Fruit fly (Drosophila melanogaster) whole organism, embryonic: Measurements from ENCODE around the gene CG14830.
A peak's percentile ranks its signal among the peaks of the same experiment; 100 is the strongest.

ENCODE experiments used
- Atf-2 ChIP-seq: fragments of 200-800 bp; sonication (Bioruptor generic); optimal IDR thresholded peaks from 2 replicates; lab custom pipeline; 2016; ENCODE audit warnings: missing biosample characterization, missing genetic modification characterization
- Atf3 ChIP-seq: fragments of 200-800 bp; sonication (Bioruptor generic); optimal IDR thresholded peaks from 3 replicates; lab custom pipeline; 2016; ENCODE audit warnings: missing biosample characterization, missing genetic modification characterization
- Awh ChIP-seq: fragments of 200-800 bp; sonication (Bioruptor generic); IDR thresholded peaks from 2 replicates; pipeline ENCODE4, ENCODE4 v1.3.6; 2022; ENCODE audit warnings: missing biosample characterization, missing genetic modification characterization
- BEAF-32 ChIP-seq: fragments of 200-800 bp; sonication (Bioruptor generic); optimal IDR thresholded peaks from 3 replicates; lab custom pipeline; 2017; ENCODE audit warnings: missing biosample characterization, missing genetic modification characterization, mild to moderate bottlenecking, moderate library complexity, missing genetic modification reagents
- CG10321 ChIP-seq: fragments of 200-800 bp; sonication (Bioruptor generic); IDR thresholded peaks from 2 replicates; pipeline ENCODE4 v1.3.6; 2022; ENCODE audit warnings: missing biosample characterization, missing genetic modification characterization
- CG11093 ChIP-seq: fragments of 200-800 bp; sonication (Bioruptor generic); IDR thresholded peaks from 3 replicates; pipeline ENCODE4 v1.3.6; 2022; ENCODE audit warnings: missing biosample characterization, missing genetic modification characterization
- CG11560 ChIP-seq: fragments of 200-800 bp; sonication (Bioruptor generic); IDR thresholded peaks from 3 replicates; pipeline ENCODE4 v1.3.6; 2022; ENCODE audit warnings: missing biosample characterization, missing genetic modification characterization
- CG11695 ChIP-seq: fragments of 200-800 bp; sonication (Bioruptor generic); IDR thresholded peaks from 3 replicates; pipeline ENCODE4 v1.3.6; 2022; ENCODE audit warnings: missing biosample characterization, missing genetic modification characterization
- CG1233 ChIP-seq: fragments of 200-800 bp; sonication (Bioruptor generic); optimal IDR thresholded peaks from 4 replicates; lab custom pipeline; 2018; ENCODE audit warnings: missing biosample characterization, mild to moderate bottlenecking, missing genetic modification characterization
- CG14014 ChIP-seq: fragments of 200-800 bp; sonication (Bioruptor generic); IDR thresholded peaks from 2 replicates; pipeline ENCODE4 v1.3.6; 2022; ENCODE audit warnings: missing biosample characterization, missing genetic modification characterization
- CG14050 ChIP-seq: fragments of 200-800 bp; sonication (Bioruptor generic); IDR thresholded peaks from 3 replicates; pipeline ENCODE4 v1.3.6; 2022; ENCODE audit warnings: missing biosample characterization, missing genetic modification characterization
- CG14965 ChIP-seq: fragments of 200-800 bp; sonication (Bioruptor generic); optimal IDR thresholded peaks from 2 replicates; lab custom pipeline; 2016; ENCODE audit warnings: missing biosample characterization, missing genetic modification characterization, borderline replicate concordance
- CG16779 ChIP-seq: fragments of 200-800 bp; sonication (Bioruptor generic); IDR thresholded peaks from 2 replicates; pipeline ENCODE4 v1.3.6; 2022; ENCODE audit warnings: missing biosample characterization, missing genetic modification characterization
- CG3065 ChIP-seq: fragments of 200-800 bp; sonication (Bioruptor generic); optimal IDR thresholded peaks from 2 replicates; lab custom pipeline; 2016; ENCODE audit warnings: missing biosample characterization, missing genetic modification characterization
- CG3995 ChIP-seq: fragments of 200-800 bp; sonication (Bioruptor generic); optimal IDR thresholded peaks from 3 replicates; lab custom pipeline; 2016; ENCODE audit warnings: missing biosample characterization, missing genetic modification characterization
- CG7987 ChIP-seq: fragments of 200-800 bp; sonication (Bioruptor generic); optimal IDR thresholded peaks from 2 replicates; lab custom pipeline; 2018; ENCODE audit warnings: missing biosample characterization, mild to moderate bottlenecking, missing genetic modification characterization, moderate library complexity
- CG8765 ChIP-seq: fragments of 200-800 bp; sonication (Bioruptor generic); IDR thresholded peaks from 2 replicates; pipeline ENCODE4 v1.3.6; 2022; ENCODE audit warnings: missing biosample characterization, missing genetic modification characterization
- CG9817 ChIP-seq: fragments of 200-800 bp; sonication (Bioruptor generic); optimal IDR thresholded peaks from 2 replicates; lab custom pipeline; 2018; ENCODE audit warnings: missing biosample characterization, mild to moderate bottlenecking, missing genetic modification characterization, moderate library complexity
- CkIIα-i1 ChIP-seq: fragments of 200-800 bp; sonication (Bioruptor generic); IDR thresholded peaks from 2 replicates; pipeline ENCODE4 v1.3.6; 2022; ENCODE audit warnings: missing biosample characterization, missing genetic modification characterization
- Dip3 ChIP-seq: fragments of 200-800 bp; sonication (Bioruptor generic); optimal IDR thresholded peaks from 3 replicates; lab custom pipeline; 2016; ENCODE audit warnings: missing biosample characterization, missing genetic modification characterization
- Fer3 ChIP-seq: fragments of 200-800 bp; sonication (Bioruptor generic); optimal IDR thresholded peaks from 2 replicates; lab custom pipeline; 2018; ENCODE audit warnings: missing biosample characterization, mild to moderate bottlenecking, missing genetic modification characterization, moderate library complexity
- GATAe ChIP-seq: fragments of 200-800 bp; sonication (Bioruptor generic); conservative IDR thresholded peaks from 2 replicates; pipeline ENCODE4 v1.3.6; 2022; ENCODE audit warnings: missing biosample characterization, missing genetic modification characterization
- Hmx ChIP-seq: fragments of 200-800 bp; sonication (Bioruptor generic); optimal IDR thresholded peaks from 2 replicates; lab custom pipeline; 2016; ENCODE audit warnings: missing biosample characterization, missing genetic modification characterization
- Hsf ChIP-seq: fragments of 200-800 bp; sonication (Bioruptor generic); optimal IDR thresholded peaks from 3 replicates; lab custom pipeline; 2016; ENCODE audit warnings: missing biosample characterization, missing genetic modification characterization
- NFAT ChIP-seq: fragments of 200-800 bp; sonication (Bioruptor generic); IDR thresholded peaks from 2 replicates; pipeline ENCODE4 v1.3.6; 2022; ENCODE audit warnings: missing biosample characterization, missing genetic modification characterization
- NK7.1 ChIP-seq: fragments of 200-800 bp; sonication (Bioruptor generic); optimal IDR thresholded peaks from 3 replicates; lab custom pipeline; 2016; ENCODE audit warnings: missing biosample characterization, missing genetic modification characterization
- Ptx1 ChIP-seq: fragments of 200-800 bp; sonication (Bioruptor generic); IDR thresholded peaks from 2 replicates; pipeline ENCODE4 v1.3.6; 2022; ENCODE audit warnings: missing biosample characterization, missing genetic modification characterization
- Taf1 ChIP-seq: fragments of 200-800 bp; sonication (Bioruptor generic); IDR thresholded peaks from 2 replicates; pipeline ENCODE4 v1.3.6; 2022; ENCODE audit warnings: missing biosample characterization, missing genetic modification characterization
- Tbp ChIP-seq: fragments of >200 bp; optimal IDR thresholded peaks from 2 replicates; lab custom pipeline; 2018; ENCODE audit warnings: missing biosample characterization, missing genetic modification characterization
- Xbp1 ChIP-seq: fragments of 200-800 bp; sonication (Bioruptor generic); optimal IDR thresholded peaks from 3 replicates; lab custom pipeline; 2016; ENCODE audit warnings: missing biosample characterization, mild to moderate bottlenecking, missing genetic modification characterization
- ato ChIP-seq: fragments of 200-800 bp; sonication (Bioruptor generic); IDR thresholded peaks from 2 replicates; pipeline ENCODE4 v1.3.6; 2022; ENCODE audit warnings: missing biosample characterization, missing genetic modification characterization; ENCODE audit not compliant: partially characterized antibody
- az2 ChIP-seq: fragments of 200-800 bp; sonication (Bioruptor generic); optimal IDR thresholded peaks from 3 replicates; lab custom pipeline; 2016; ENCODE audit warnings: missing biosample characterization, missing genetic modification characterization
- bab2 ChIP-seq: fragments of 200-800 bp; sonication (Bioruptor generic); optimal IDR thresholded peaks from 2 replicates; lab custom pipeline; 2016; ENCODE audit warnings: missing biosample characterization, missing genetic modification characterization
- bbx ChIP-seq: fragments of 200-800 bp; sonication (Bioruptor generic); IDR thresholded peaks from 2 replicates; pipeline ENCODE4 v1.3.6; 2022; ENCODE audit warnings: missing biosample characterization, missing genetic modification characterization; ENCODE audit not compliant: partially characterized antibody
- bowl ChIP-seq: fragments of 200-800 bp; sonication (Bioruptor generic); IDR thresholded peaks from 2 replicates; pipeline ENCODE4 v1.3.6; 2022; ENCODE audit warnings: missing biosample characterization, missing genetic modification characterization
- danr ChIP-seq: fragments of 200-800 bp; sonication (Bioruptor generic); IDR thresholded peaks from 2 replicates; pipeline ENCODE4 v1.3.6; 2022; ENCODE audit warnings: missing biosample characterization, missing genetic modification characterization
- dm ChIP-seq: fragments of 200-800 bp; sonication (Bioruptor generic); optimal IDR thresholded peaks from 3 replicates; lab custom pipeline; 2016; ENCODE audit warnings: missing biosample characterization, missing genetic modification characterization
- dmrt11E ChIP-seq: fragments of 200-800 bp; sonication (Bioruptor generic); optimal IDR thresholded peaks from 3 replicates; lab custom pipeline; 2018; ENCODE audit warnings: missing biosample characterization, mild to moderate bottlenecking, missing genetic modification characterization, moderate library complexity
- dpn ChIP-seq, 2 experiments: fragments of 200-800 bp; sonication (Bioruptor generic); optimal IDR thresholded peaks; 3 replicates each; lab custom pipeline; 2016; ENCODE audit warnings: missing biosample characterization in 2 of 2, missing genetic modification characterization in 2 of 2
- esg ChIP-seq: fragments of 200-800 bp; sonication (Bioruptor generic); conservative IDR thresholded peaks from 2 replicates; pipeline ENCODE4 v1.3.6; 2022; ENCODE audit warnings: missing biosample characterization, missing genetic modification characterization
- fd102C ChIP-seq: fragments of 200-800 bp; sonication (Bioruptor generic); optimal IDR thresholded peaks from 2 replicates; lab custom pipeline; 2018; ENCODE audit warnings: missing biosample characterization, mild to moderate bottlenecking, missing genetic modification characterization, moderate library complexity
- gcm ChIP-seq: fragments of 200-800 bp; sonication (Bioruptor generic); optimal IDR thresholded peaks from 2 replicates; lab custom pipeline; 2019; ENCODE audit warnings: missing biosample characterization, mild to moderate bottlenecking, missing genetic modification characterization, moderate library complexity
- gfzf ChIP-seq: fragments of 200-800 bp; sonication (Bioruptor generic); optimal IDR thresholded peaks from 2 replicates; lab custom pipeline; 2016; ENCODE audit warnings: missing biosample characterization, mild to moderate bottlenecking, missing genetic modification characterization, moderate library complexity
- gro ChIP-seq: fragments of 200-800 bp; sonication (Bioruptor generic); optimal IDR thresholded peaks from 2 replicates; lab custom pipeline; 2016; ENCODE audit warnings: missing biosample characterization, missing genetic modification characterization
- lilli ChIP-seq: fragments of 200-800 bp; sonication (Bioruptor generic); optimal IDR thresholded peaks from 3 replicates; lab custom pipeline; 2016; ENCODE audit warnings: missing biosample characterization, missing genetic modification characterization
- ranshi ChIP-seq: fragments of 200-800 bp; sonication (Bioruptor generic); IDR thresholded peaks from 2 replicates; pipeline ENCODE4 v1.3.6; 2022; ENCODE audit warnings: missing biosample characterization, missing genetic modification characterization
- run ChIP-seq: fragments of 200-800 bp; sonication (Bioruptor generic); optimal IDR thresholded peaks from 3 replicates; lab custom pipeline; 2018; ENCODE audit warnings: missing biosample characterization, mild to moderate bottlenecking, missing genetic modification characterization
- sd ChIP-seq: fragments of 200-800 bp; sonication (Bioruptor generic); optimal IDR thresholded peaks from 3 replicates; lab custom pipeline; 2018; ENCODE audit warnings: missing biosample characterization, mild to moderate bottlenecking, missing genetic modification characterization, moderate library complexity
- so ChIP-seq: fragments of 200-800 bp; sonication (Bioruptor generic); IDR thresholded peaks from 3 replicates; pipeline ENCODE4 v1.3.6; 2022; ENCODE audit warnings: missing biosample characterization, missing genetic modification characterization
- vnd ChIP-seq: fragments of 200-800 bp; sonication (Bioruptor generic); IDR thresholded peaks from 3 replicates; pipeline ENCODE4 v1.3.6; 2022; ENCODE audit warnings: missing biosample characterization, missing genetic modification characterization; ENCODE audit not compliant: partially characterized antibody

The CG14830 gene

dm6 chr3L:7241217-7241859, 22.4 kb downstream of the CG14830 start, which contains the start of the genes RpL18 and Neos (continued):
- TF ChIP-seq bbx (GFP tag; lab: Robert Waterston, UW) (no peak; the same call in 1 of the 2 replicates), CG3995 (GFP tag; lab: Kevin White, UChicago) (peak; percentile 49), Atf-2 (GFP tag; lab: Kevin White, UChicago) (peak; percentile 45), CkIIα-i1 (GFP tag; lab: Robert Waterston, UW) (no peak), Xbp1 (GFP tag; lab: Kevin White, UChicago) (peak; percentile 67), esg (GFP tag; lab: Robert Waterston, UW) (peak; percentile 39; the same call in 1 of the 2 replicates), NK7.1 (GFP tag; lab: Kevin White, UChicago) (peak; percentile 55), dm (GFP tag; lab: Kevin White, UChicago) (peak; percentile 93), CG14014 (GFP tag; lab: Robert Waterston, UW) (peak; percentile 38), Tbp (GFP tag; lab: Kevin White, UChicago) (no peak), dmrt11E (tag; lab: Kevin White, UChicago) (peak; percentile 62), CG1233 (peak; percentile 82), ato (GFP tag; lab: Robert Waterston, UW) (no peak), CG3065 (GFP tag; lab: Kevin White, UChicago) (peak; percentile 47), Atf3 (GFP tag; lab: Kevin White, UChicago) (peak; percentile 5), CG14965 (peak; percentile 17), CG11560 (no peak), vnd (GFP tag; lab: Robert Waterston, UW) (no peak), run (peak; percentile 45), Awh (GFP tag; lab: Robert Waterston, UW) (peak; percentile 41; the same call in 1 of the 2 replicates), gro (GFP tag; lab: Kevin White, UChicago) (peak; percentile 82), danr (no peak), CG14050 (peak; percentile 25; the same call in 1 of the 3 replicates), CG11695 (GFP tag; lab: Robert Waterston, UW) (peak; percentile 55; the same call in 1 of the 3 replicates), dpn (GFP tag; optimal IDR thresholded peaks at IDR 0.05; lab: Kevin White, UChicago) (peak; percentile 51 to 75), BEAF-32 (GFP tag; lab: Kevin White, UChicago) (peak; percentile 46), CG7987 (GFP tag; lab: Kevin White, UChicago) (peak; percentile 91), so (GFP tag; lab: Robert Waterston, UW) (peak; percentile 74; the same call in 2 of the 3 replicates), CG11093 (GFP tag; lab: Robert Waterston, UW) (no peak), fd102C (GFP tag; lab: Kevin White, UChicago) (peak; percentile 72), sd (tag; lab: Kevin White, UChicago) (no peak), bab2 (GFP tag; lab: Kevin White, UChicago) (peak; percentile 54), Hsf (GFP tag; lab: Kevin White, UChicago) (peak; percentile 78), bowl (GFP tag; lab: Robert Waterston, UW) (no peak), Taf1 (peak; percentile 26; the same call in 1 of the 2 replicates), lilli (GFP tag; lab: Kevin White, UChicago) (peak; percentile 77), gcm (GFP tag; lab: Kevin White, UChicago) (peak; percentile 71), gfzf (GFP tag; lab: Kevin White, UChicago) (peak; percentile 85), ranshi (GFP tag; lab: Robert Waterston, UW) (peak; percentile 57), GATAe (GFP tag; lab: Robert Waterston, UW) (no peak), CG10321 (GFP tag; lab: Robert Waterston, UW) (0 out of 2 replicates have a peak, but pooled peaks have one; percentile 30), CG9817 (peak; percentile 66), Fer3 (tag; lab: Kevin White, UChicago) (peak; percentile 78), CG8765 (GFP tag; lab: Robert Waterston, UW) (no peak), Dip3 (peak; percentile 42), Ptx1 (GFP tag; lab: Robert Waterston, UW) (peak; percentile 57), Hmx (GFP tag; lab: Kevin White, UChicago) (peak; percentile 58), CG16779 (GFP tag; lab: Robert Waterston, UW) (no peak), NFAT (GFP tag; lab: Robert Waterston, UW) (peak; percentile 43; the same call in 1 of the 2 replicates), az2 (GFP tag; lab: Kevin White, UChicago) (peak; percentile 63)
